Fruit fly (Drosophila melanogaster) whole organism, adult: ENCODE measurements around the gene CG7781.

Experiments used
- CG7101 ChIP-seq: fragments of 200-800 bp; sonication (Bioruptor generic); optimal IDR thresholded peaks from 2 replicates; lab custom pipeline; 2018; ENCODE audit warnings: missing biosample characterization, mild to moderate bottlenecking, missing genetic modification characterization, moderate library complexity
- kay ChIP-seq: fragments of 200-800 bp; sonication (Bioruptor generic); peaks from one replicate; lab custom pipeline; 2016; ENCODE audit warnings: missing biosample characterization, missing genetic modification characterization, borderline replicate concordance

DNA sequence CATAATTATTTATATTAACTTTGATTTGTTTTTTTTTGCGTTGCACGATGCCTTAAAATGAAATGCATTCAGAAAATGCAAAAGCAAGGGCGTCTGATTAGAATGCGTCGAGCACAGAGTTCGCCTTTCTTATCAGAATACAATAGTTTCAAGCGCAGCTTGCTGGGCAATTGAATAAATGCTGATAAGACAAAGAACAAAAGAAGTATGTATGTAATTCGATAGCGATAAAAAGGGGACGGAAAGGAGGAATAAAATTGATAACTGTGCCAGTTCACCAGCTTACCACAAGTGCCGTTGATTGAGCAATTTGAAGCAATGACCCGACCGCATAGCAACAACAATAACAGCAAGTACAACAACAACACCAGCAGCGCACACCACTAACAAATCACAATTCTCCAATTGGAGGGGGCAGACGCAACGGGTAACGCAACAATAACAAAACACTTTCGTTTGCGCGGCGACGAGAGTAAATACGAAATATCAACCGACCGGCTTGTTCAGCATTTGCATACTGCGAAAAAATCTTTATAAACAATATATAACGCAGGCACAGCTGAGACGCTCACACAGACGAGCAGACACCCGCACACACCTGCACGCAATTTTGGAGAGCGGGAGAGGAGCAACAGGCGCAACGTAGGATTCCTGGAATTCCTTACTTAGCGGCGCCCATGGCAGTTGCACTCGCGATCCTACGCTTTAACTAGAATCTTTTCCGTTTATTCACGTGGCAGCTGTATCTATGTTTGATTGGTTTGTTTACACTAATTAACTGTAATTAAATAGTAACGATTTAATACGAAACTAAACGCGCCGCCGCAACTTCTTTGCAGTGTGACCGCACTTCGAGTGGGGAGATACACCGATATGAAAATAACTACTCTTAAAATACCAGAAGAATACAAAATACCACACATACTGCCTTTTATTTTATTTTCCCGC, 24.7 kb downstream of the CG7781 start, which contains the start of gene Btk:
- TF ChIP-seq kay (GFP tag; lab: Kevin White, UChicago) = no peak
- TF ChIP-seq CG7101 (tag; lab: Kevin White, UChicago) = no peak
